Worm (Caenorhabditis elegans) whole organism, L4 larva: ENCODE results near the gene ccr-4.

Experiments
- F49E8.2 ChIP-seq: sonication (generic microtip); optimal IDR thresholded peaks from 2 replicates; lab custom pipeline; 2016; ENCODE audit warnings: missing compliant biosample characterization, mild to moderate bottlenecking, missing genetic modification characterization, borderline replicate concordance
- T20F7.1 ChIP-seq: fragments of 200-800 bp; sonication (Bioruptor generic); optimal IDR thresholded peaks from 2 replicates; lab custom pipeline; 2018; ENCODE audit warnings: mild to moderate bottlenecking, missing genetic modification characterization, missing compliant biosample characterization
- Y5F2A.4 ChIP-seq: fragments of 200-800 bp; sonication (Bioruptor generic); optimal IDR thresholded peaks from 2 replicates; lab custom pipeline; 2018; ENCODE audit warnings: mild to moderate bottlenecking, missing genetic modification characterization, missing compliant biosample characterization
- aha-1 ChIP-seq: fragments of 150-350 bp; peaks from one replicate; lab custom pipeline; 2014; ENCODE audit warnings: missing biosample characterization, missing genetic modification characterization
- arid-1 ChIP-seq: fragments of 200-800 bp; sonication (Bioruptor generic); conservative IDR thresholded peaks from 2 replicates; pipeline ENCODE4 v1.3.6; 2022; ENCODE audit warnings: missing genetic modification reagents, missing genetic modification characterization, missing compliant biosample characterization
- attf-4 ChIP-seq: sonication (generic microtip); optimal IDR thresholded peaks from 3 replicates; lab custom pipeline; 2017; ENCODE audit warnings: missing biosample characterization, missing genetic modification characterization
- ceh-28 ChIP-seq: fragments of 150-350 bp; optimal IDR thresholded peaks from 2 replicates; lab custom pipeline; 2014; ENCODE audit warnings: missing biosample characterization, missing genetic modification reagents, missing genetic modification characterization
- ceh-32 ChIP-seq: sonication (generic microtip); optimal IDR thresholded peaks from 2 replicates; lab custom pipeline; 2016; ENCODE audit warnings: mild to moderate bottlenecking, missing genetic modification characterization, missing compliant biosample characterization; ENCODE audit not compliant: poor library complexity
- ceh-62 ChIP-seq: sonication (generic microtip); optimal IDR thresholded peaks from 2 replicates; lab custom pipeline; 2017; ENCODE audit warnings: missing biosample characterization, missing genetic modification characterization
- cey-2 ChIP-seq: sonication (generic microtip); optimal IDR thresholded peaks from 3 replicates; lab custom pipeline; 2017; ENCODE audit warnings: missing genetic modification characterization, mild to moderate bottlenecking, missing compliant biosample characterization, antibody characterized with exemption, borderline replicate concordance; ENCODE audit not compliant: insufficient read depth
- daf-12 ChIP-seq: fragments of 150-350 bp; optimal IDR thresholded peaks from 2 replicates; lab custom pipeline; 2014; ENCODE audit warnings: missing biosample characterization, missing genetic modification reagents, missing genetic modification characterization
- daf-19 ChIP-seq: fragments of 200-800 bp; sonication (Bioruptor generic); conservative IDR thresholded peaks from 2 replicates; pipeline ENCODE4 v1.3.6; 2022; ENCODE audit warnings: missing genetic modification characterization, missing compliant biosample characterization
- daf-8 ChIP-seq: fragments of 200-800 bp; sonication (Bioruptor generic); IDR thresholded peaks from 2 replicates; pipeline ENCODE4 v1.3.6; 2022; ENCODE audit warnings: missing genetic modification characterization, missing compliant biosample characterization
- dmd-6 ChIP-seq: fragments of 200-800 bp; sonication (Bioruptor generic); IDR thresholded peaks from 2 replicates; pipeline ENCODE4 v1.3.6; 2022; ENCODE audit warnings: missing genetic modification reagents, missing genetic modification characterization, missing compliant biosample characterization
- dmd-8 ChIP-seq: fragments of 200-800 bp; sonication (Bioruptor generic); IDR thresholded peaks from 2 replicates; pipeline ENCODE4 v1.3.6; 2022; ENCODE audit warnings: missing genetic modification characterization, missing compliant biosample characterization
- duxl-1 ChIP-seq: sonication (generic microtip); optimal IDR thresholded peaks from 2 replicates; lab custom pipeline; 2016; ENCODE audit warnings: mild to moderate bottlenecking, missing genetic modification characterization, moderate library complexity, missing compliant biosample characterization; ENCODE audit not compliant: poor library complexity
- dve-1 ChIP-seq: sonication (generic microtip); optimal IDR thresholded peaks from 2 replicates; lab custom pipeline; 2017; ENCODE audit warnings: antibody characterized with exemption, mild to moderate bottlenecking, missing genetic modification characterization, missing compliant biosample characterization; ENCODE audit not compliant: insufficient read depth
- egl-27 ChIP-seq: sonication (generic microtip); optimal IDR thresholded peaks from 3 replicates; lab custom pipeline; 2017; ENCODE audit warnings: missing biosample characterization, missing genetic modification reagents, missing genetic modification characterization
- fkh-10 ChIP-seq: fragments of 150-350 bp; optimal IDR thresholded peaks from 2 replicates; lab custom pipeline; 2014; ENCODE audit warnings: missing biosample characterization, missing genetic modification reagents, missing genetic modification characterization
- fos-1 ChIP-seq: fragments of 150-350 bp; optimal IDR thresholded peaks from 2 replicates; lab custom pipeline; 2014; ENCODE audit warnings: missing biosample characterization, missing genetic modification characterization
- hif-1 ChIP-seq, 2 experiments: sonication (generic microtip); optimal IDR thresholded peaks; 2 replicates each; lab custom pipeline; 2016 to 2017; ENCODE audit warnings: missing compliant biosample characterization in 2 of 2, missing genetic modification characterization in 2 of 2, missing genetic modification reagents in 2 of 2, missing genotype in 2 of 2, mild to moderate bottlenecking in 1 of 2
- jun-1 ChIP-seq: fragments of 150-350 bp; optimal IDR thresholded peaks from 2 replicates; lab custom pipeline; 2014; ENCODE audit warnings: missing biosample characterization, missing genetic modification reagents, missing genetic modification characterization
- lim-7 ChIP-seq: fragments of 200-800 bp; sonication (Bioruptor generic); IDR thresholded peaks from 2 replicates; pipeline ENCODE4 v1.3.6; 2022; ENCODE audit warnings: missing genetic modification characterization, missing compliant biosample characterization
- lin-29 ChIP-seq: fragments of 200-800 bp; sonication (Bioruptor generic); IDR thresholded peaks from 2 replicates; pipeline ENCODE4 v1.3.6; 2022; ENCODE audit warnings: missing genetic modification reagents, missing genetic modification characterization, missing compliant biosample characterization
- lin-38 ChIP-seq: fragments of 200-800 bp; sonication (Bioruptor generic); IDR thresholded peaks from 2 replicates; pipeline ENCODE4 v1.3.6; 2022; ENCODE audit warnings: missing genetic modification reagents, missing genetic modification characterization, missing compliant biosample characterization
- lsy-2 ChIP-seq, 2 experiments: fragments of 150-350 bp in 1 of 2; sonication (generic microtip) in 1 of 2; optimal IDR thresholded peaks; 2 replicates each; lab custom pipeline; 2014 to 2017; ENCODE audit warnings: missing biosample characterization in 2 of 2, missing genetic modification characterization in 2 of 2
- madf-9 ChIP-seq: fragments of 200-800 bp; sonication (Bioruptor generic); conservative IDR thresholded peaks from 2 replicates; pipeline ENCODE4 v1.3.6; 2022; ENCODE audit warnings: missing genetic modification reagents, missing genetic modification characterization, missing compliant biosample characterization
- mep-1 ChIP-seq: fragments of 150-350 bp; sonication (generic microtip); optimal IDR thresholded peaks from 3 replicates; lab custom pipeline; 2014; ENCODE audit warnings: missing biosample characterization, missing genetic modification characterization
- mxl-3 ChIP-seq: fragments of 200-800 bp; sonication (Bioruptor generic); optimal IDR thresholded peaks from 2 replicates; lab custom pipeline; 2018; ENCODE audit warnings: mild to moderate bottlenecking, missing genetic modification characterization, missing compliant biosample characterization
- nhr-10 ChIP-seq: fragments of 150-350 bp; optimal IDR thresholded peaks from 2 replicates; lab custom pipeline; 2014; ENCODE audit warnings: missing biosample characterization, missing genetic modification characterization
- nhr-237 ChIP-seq: sonication (generic microtip); optimal IDR thresholded peaks from 2 replicates; lab custom pipeline; 2017; ENCODE audit warnings: missing biosample characterization, missing genetic modification characterization
- nhr-28 ChIP-seq: fragments of 150-350 bp; optimal IDR thresholded peaks from 2 replicates; lab custom pipeline; 2014; ENCODE audit warnings: missing biosample characterization, missing genetic modification characterization
- nhr-42 ChIP-seq: fragments of 200-800 bp; sonication (Bioruptor generic); IDR thresholded peaks from 2 replicates; pipeline ENCODE4 v1.3.6; 2022; ENCODE audit warnings: missing genetic modification characterization, missing compliant biosample characterization
- nhr-48 ChIP-seq: sonication (generic microtip); optimal IDR thresholded peaks from 2 replicates; lab custom pipeline; 2016; ENCODE audit warnings: mild to moderate bottlenecking, missing genetic modification characterization, missing compliant biosample characterization
- nhr-6 ChIP-seq: fragments of 150-350 bp; optimal IDR thresholded peaks from 2 replicates; lab custom pipeline; 2014; ENCODE audit warnings: missing biosample characterization, missing genetic modification characterization
- pha-4 ChIP-seq, 2 experiments: fragments of 150-350 bp in 1 of 2; fragments of 200-800 bp in 1 of 2; sonication (Bioruptor generic) in 1 of 2; IDR thresholded peaks in 1 of 2; optimal IDR thresholded peaks in 1 of 2; 2 replicates each; pipeline versions ENCODE4 v1.3.6 to Lab custom; 2014 to 2022; ENCODE audit warnings: missing genetic modification characterization in 2 of 2, missing genetic modification reagents in 2 of 2, missing biosample characterization in 1 of 2, missing compliant biosample characterization in 1 of 2
- pqm-1 ChIP-seq: sonication (generic microtip); optimal IDR thresholded peaks from 2 replicates; lab custom pipeline; 2017; ENCODE audit warnings: missing biosample characterization, missing genetic modification characterization
- sdz-12 ChIP-seq: fragments of 200-800 bp; sonication (Bioruptor generic); optimal IDR thresholded peaks from 2 replicates; lab custom pipeline; 2018; ENCODE audit warnings: mild to moderate bottlenecking, missing genetic modification characterization, missing compliant biosample characterization
- set-16 ChIP-seq: fragments of 200-800 bp; sonication (Bioruptor generic); IDR thresholded peaks from 2 replicates; pipeline ENCODE4 v1.3.6; 2022; ENCODE audit warnings: missing genetic modification reagents, missing genetic modification characterization, missing compliant biosample characterization
- snpc-1.2 ChIP-seq: fragments of 200-800 bp; sonication (Bioruptor generic); IDR thresholded peaks from 2 replicates; pipeline ENCODE4 v1.3.6; 2022; ENCODE audit warnings: missing genetic modification reagents, missing genetic modification characterization, missing compliant biosample characterization
- snpc-4 ChIP-seq: fragments of 150-350 bp; optimal IDR thresholded peaks from 2 replicates; lab custom pipeline; 2014; ENCODE audit warnings: missing biosample characterization, missing genetic modification characterization
- tag-97 ChIP-seq: fragments of 200-800 bp; sonication (Bioruptor generic); IDR thresholded peaks from 2 replicates; pipeline ENCODE4 v1.3.6; 2022; ENCODE audit warnings: missing genetic modification characterization, missing compliant biosample characterization
- tra-1 ChIP-seq: fragments of 200-800 bp; sonication (Bioruptor generic); IDR thresholded peaks from 2 replicates; pipeline ENCODE4 v1.3.6; 2022; ENCODE audit warnings: missing genetic modification reagents, missing genetic modification characterization, missing compliant biosample characterization
- unc-39 ChIP-seq: sonication (generic microtip); optimal IDR thresholded peaks from 2 replicates; lab custom pipeline; 2017; ENCODE audit warnings: missing biosample characterization, missing genetic modification characterization
- vab-7 ChIP-seq: fragments of 200-800 bp; sonication (Bioruptor generic); IDR thresholded peaks from 2 replicates; pipeline ENCODE4 v1.3.6; 2022; ENCODE audit warnings: missing genetic modification reagents, missing genetic modification characterization, missing compliant biosample characterization
- zip-11 ChIP-seq: fragments of 200-800 bp; sonication (Bioruptor generic); IDR thresholded peaks from 2 replicates; pipeline ENCODE4 v1.3.6; 2022; ENCODE audit warnings: missing genetic modification characterization, missing compliant biosample characterization
- ztf-7 ChIP-seq: fragments of 150-350 bp; optimal IDR thresholded peaks from 2 replicates; lab custom pipeline; 2014; ENCODE audit warnings: missing biosample characterization, missing genetic modification characterization

The ccr-4 gene

ce11 chrIV:12417536-12418195, 56.3 kb downstream of the ccr-4 start, which contains the start of gene F08G5.3 (continued):
- peak; percentile 91 for TF ChIP-seq vab-7 (GFP tag; lab: Robert Waterston, UW)
- TF ChIP-seq dmd-8 (GFP tag; lab: Robert Waterston, UW): peak; percentile 82
- TF ChIP-seq dve-1: peak; percentile 52
- no peak for TF ChIP-seq tag-97 (GFP tag; lab: Robert Waterston, UW)
- no peak for TF ChIP-seq lin-29 (GFP tag; lab: Robert Waterston, UW)
- TF ChIP-seq daf-12 (tag; lab: Kevin White, UChicago): no peak
- no peak for TF ChIP-seq egl-27
- TF ChIP-seq T20F7.1 (GFP tag; lab: Kevin White, UChicago): peak; percentile 41
- TF ChIP-seq nhr-6: peak; percentile 50
- no peak for TF ChIP-seq snpc-4 (tag; lab: Kevin White, UChicago)
- no peak for TF ChIP-seq ceh-28 (tag; lab: Kevin White, UChicago)
- TF ChIP-seq daf-19 (GFP tag; lab: Robert Waterston, UW): no peak
- TF ChIP-seq aha-1 (tag; lab: Kevin White, UChicago): no peak
- peak; percentile 91 for TF ChIP-seq snpc-1.2 (GFP tag; lab: Robert Waterston, UW)
- no peak for TF ChIP-seq madf-9 (GFP tag; lab: Robert Waterston, UW)
- TF ChIP-seq pqm-1: no peak
- TF ChIP-seq nhr-237 (tag; lab: Kevin White, UChicago): no peak
- no peak for TF ChIP-seq set-16
- TF ChIP-seq cey-2: no peak
- TF ChIP-seq attf-4 (tag; lab: Kevin White, UChicago): no peak
- TF ChIP-seq pha-4 (GFP tag; IDR thresholded peaks at IDR 0.05; lab: Robert Waterston, UW): peak; percentile 91
- TF ChIP-seq pha-4 (tag; optimal IDR thresholded peaks at IDR 0.05; lab: Kevin White, UChicago): no peak
- TF ChIP-seq ceh-62 (tag; lab: Kevin White, UChicago): no peak
- no peak for TF ChIP-seq fos-1 (tag; lab: Kevin White, UChicago)
- no peak for TF ChIP-seq zip-11 (GFP tag; lab: Robert Waterston, UW)
- peak; percentile 25 for TF ChIP-seq Y5F2A.4 (GFP tag; lab: Kevin White, UChicago)
- TF ChIP-seq hif-1 (tag; optimal IDR thresholded peaks at IDR 0.05; lab: Kevin White, UChicago): peak in 1 of 2 experiments; percentile 33
- peak; percentile 78 for TF ChIP-seq tra-1 (GFP tag; lab: Robert Waterston, UW)
- peak; percentile 95 for TF ChIP-seq lim-7 (GFP tag; lab: Robert Waterston, UW)

ce11 chrIV:12419291-12419690, 57.9 kb downstream of the ccr-4 start:
- peak; percentile 14 for TF ChIP-seq mep-1
- TF ChIP-seq jun-1 (tag; lab: Kevin White, UChicago): no peak
- TF ChIP-seq ceh-32 (tag; lab: Kevin White, UChicago): no peak
- TF ChIP-seq F49E8.2 (tag; lab: Kevin White, UChicago): no peak
- no peak for TF ChIP-seq arid-1 (GFP tag; lab: Robert Waterston, UW)
- no peak for TF ChIP-seq mxl-3 (GFP tag; lab: Kevin White, UChicago)
- no peak for TF ChIP-seq unc-39 (tag; lab: Kevin White, UChicago)
- TF ChIP-seq Y5F2A.4 (GFP tag; lab: Kevin White, UChicago): no peak
- peak; percentile 54 for TF ChIP-seq fkh-10 (GFP tag; lab: Kevin White, UChicago)

- no peak for TF ChIP-seq daf-19 (GFP tag; lab: Robert Waterston, UW)
- no peak for TF ChIP-seq hif-1 (tag; optimal IDR thresholded peaks at IDR 0.05; lab: Kevin White, UChicago)
- no peak for TF ChIP-seq fos-1 (tag; lab: Kevin White, UChicago)
- TF ChIP-seq nhr-42 (GFP tag; lab: Robert Waterston, UW): no peak
- peak in 1 of 2 experiments; percentile 17 for TF ChIP-seq lsy-2 (tag; optimal IDR thresholded peaks at IDR 0.05; lab: Kevin White, UChicago)
- TF ChIP-seq duxl-1 (tag; lab: Kevin White, UChicago): no peak
- TF ChIP-seq F49E8.2 (tag; lab: Kevin White, UChicago): no peak
- no peak for TF ChIP-seq sdz-12 (GFP tag; lab: Kevin White, UChicago)
- no peak for TF ChIP-seq nhr-10
- peak; percentile 76 for TF ChIP-seq pqm-1
- peak; percentile 72 for TF ChIP-seq nhr-28
- no peak for TF ChIP-seq snpc-1.2 (GFP tag; lab: Robert Waterston, UW)
- peak; percentile 54 for TF ChIP-seq dmd-6
- no peak for TF ChIP-seq lin-38
- no peak for TF ChIP-seq aha-1 (tag; lab: Kevin White, UChicago)
- TF ChIP-seq nhr-48: peak; percentile 27
- TF ChIP-seq ztf-7 (tag; lab: Kevin White, UChicago): no peak
- TF ChIP-seq daf-8 (GFP tag; lab: Robert Waterston, UW): no peak
Measured at ce11 chrIV:12420455-12420854, 59.1 kb downstream of the ccr-4 start, which contains the start of gene ugt-65. TSS of gene ugt-65 (plus strand) at chrIV:12420683.
